Fruit fly (Drosophila melanogaster): ENCODE measurements around the gene CG31381.

CG31381 gene

dm6 chr3R:24862574-24863089 lies 14.2 kb upstream of the CG31381 start, which contains the start of gene CG7016:
Gene CG7016 (plus strand): TSS chr3R:24862931.
- TF ChIP-seq CTCF (optimal IDR thresholded peaks at IDR 0.05), result no peak
- TF ChIP-seq CG8478 (optimal IDR thresholded peaks at IDR 0.05), result no peak

dm6 chr3R:24863894-24864293 lies 13.0 kb upstream of the CG31381 start:
- TF ChIP-seq CTCF (optimal IDR thresholded peaks at IDR 0.05), result no peak
- TF ChIP-seq CG8478 (optimal IDR thresholded peaks at IDR 0.05), result no peak

dm6 chr3R:24864719-24865400 lies 12.0 kb upstream of the CG31381 start, which contains the start of the genes Srg1 and Elal:
Gene Srg1 (minus strand): TSS chr3R:24864732.
Gene Elal (plus strand): TSS chr3R:24865350.
- TF ChIP-seq CTCF (optimal IDR thresholded peaks at IDR 0.05), result no peak
- TF ChIP-seq CG8478 (optimal IDR thresholded peaks at IDR 0.05), result no peak

DNA sequence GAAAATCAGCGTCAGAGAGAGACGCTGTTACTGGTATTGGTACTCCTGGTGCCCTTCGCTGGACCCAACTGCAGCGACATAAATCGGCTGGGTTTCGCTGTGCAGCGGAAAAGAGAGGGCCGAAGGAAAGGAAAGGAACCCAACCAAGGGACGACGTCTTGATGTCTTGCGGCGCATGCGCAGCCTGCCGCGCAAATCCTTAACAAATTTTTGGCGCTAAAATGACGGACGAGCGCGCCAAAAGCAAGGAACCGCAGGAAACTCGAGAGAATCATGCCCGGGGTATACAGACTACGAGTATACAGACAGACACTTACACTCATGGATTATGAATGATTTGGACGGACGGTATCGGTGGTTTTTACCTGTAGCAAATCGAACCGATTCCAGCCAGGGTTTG lies 9.9 kb upstream of the CG31381 start:
- TF ChIP-seq CTCF (optimal IDR thresholded peaks at IDR 0.05) (no peak), CG8478 (optimal IDR thresholded peaks at IDR 0.05) (no peak)

DNA sequence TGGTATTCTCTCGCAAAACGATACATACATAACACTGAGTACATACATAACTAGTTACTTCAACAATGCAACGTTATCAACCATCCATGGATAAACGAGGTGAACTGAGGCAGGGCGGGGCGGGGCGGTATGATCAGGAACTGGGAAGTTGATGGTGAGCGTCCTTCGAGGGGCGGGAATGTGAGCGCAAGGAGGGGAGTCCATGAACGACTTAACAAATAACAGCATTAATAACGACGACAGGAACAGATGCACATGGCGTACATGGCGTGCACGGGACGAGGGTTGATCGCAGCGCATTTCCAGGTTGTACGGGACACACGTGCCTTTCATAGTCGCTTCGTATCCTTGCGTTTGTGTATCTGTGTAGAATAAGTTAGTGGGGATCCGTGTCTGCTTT lies 8.9 kb upstream of the CG31381 start:
- TF ChIP-seq CG8478 (optimal IDR thresholded peaks at IDR 0.05) (no peak), CTCF (optimal IDR thresholded peaks at IDR 0.05) (no peak)

DNA sequence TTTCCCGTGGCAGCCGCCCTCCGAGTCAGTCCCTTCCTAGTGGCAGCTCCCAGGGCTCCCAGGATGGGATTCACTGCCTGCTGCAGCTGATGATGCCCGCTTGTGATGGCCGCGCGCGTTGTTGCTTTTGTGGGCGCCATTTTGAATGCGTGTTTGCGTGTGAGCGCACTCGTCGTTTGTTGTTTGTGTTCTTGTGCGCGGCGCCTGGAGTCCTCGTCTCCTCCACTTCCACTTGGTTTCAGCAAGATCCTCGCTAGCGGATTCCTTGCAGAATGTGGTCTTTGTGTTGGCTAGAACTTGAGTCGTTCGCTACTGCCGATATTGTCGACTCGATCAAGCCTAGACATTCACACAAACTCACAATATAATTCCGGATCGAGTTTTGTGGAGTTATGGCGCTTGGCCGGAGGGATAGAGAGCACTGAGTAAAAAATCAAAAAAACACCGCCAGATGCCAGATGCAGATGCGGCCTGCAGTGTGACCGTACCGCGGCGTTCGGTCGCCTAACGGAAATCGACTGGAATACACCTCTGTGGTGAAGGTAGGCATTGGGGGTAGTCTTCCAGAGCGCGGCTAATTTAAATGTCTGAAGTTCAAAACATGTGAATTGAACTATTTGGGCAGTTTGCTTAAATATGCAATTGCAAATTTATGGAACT lies 6.3 kb upstream of the CG31381 start, which contains the start of gene CycB3:
TSS of gene CycB3 (minus strand) at position 428 of the 660 bp plus-strand sequence.
- TF ChIP-seq CG8478 (optimal IDR thresholded peaks at IDR 0.05) (no peak), CTCF (optimal IDR thresholded peaks at IDR 0.05) (peak in 1 of 2 experiments; percentile 24)

DNA sequence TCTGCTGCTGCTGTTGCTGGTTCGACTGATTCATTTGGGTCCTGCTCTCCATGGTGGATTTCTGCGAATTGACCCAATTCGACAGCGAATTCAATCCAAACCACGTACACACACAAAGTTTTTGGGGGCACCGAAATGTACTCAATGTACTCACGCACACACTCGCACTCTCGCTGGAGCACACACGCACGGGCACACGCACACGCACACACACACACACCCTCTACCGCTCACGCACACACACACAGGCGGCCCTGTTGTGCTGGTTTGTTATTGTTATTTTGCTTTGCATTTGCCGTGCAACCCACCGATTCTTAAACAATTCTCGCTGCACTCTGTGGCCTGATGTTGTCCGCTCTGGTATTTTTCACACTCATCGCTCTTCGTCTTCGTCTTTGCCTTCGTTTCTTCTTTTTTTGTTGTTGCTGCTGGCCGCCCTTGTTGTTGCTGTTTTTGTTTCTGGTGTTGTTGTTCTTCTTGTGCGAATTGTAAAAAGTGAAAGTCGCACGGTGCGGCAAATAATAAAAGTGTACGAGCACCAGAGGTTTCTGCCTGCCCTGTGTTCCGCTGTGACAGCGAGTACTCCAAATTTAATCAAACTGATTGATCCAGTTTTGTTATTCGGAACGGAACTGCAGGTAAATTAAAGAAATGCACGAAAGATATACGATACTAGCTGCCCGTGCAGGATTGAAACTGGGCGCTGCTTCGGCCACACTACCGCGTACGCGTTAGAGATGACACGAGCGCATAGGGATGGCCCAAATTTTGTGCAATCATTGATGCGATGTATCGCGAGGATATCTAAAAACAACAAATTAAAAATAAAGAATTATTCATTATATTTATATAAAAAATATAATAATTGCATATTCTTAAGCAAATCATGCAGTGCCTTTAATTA lies 654 bp upstream of the CG31381 start, which contains the start of gene CG3744:
TSS of gene CG3744 (minus strand) at position 716 of the 904 bp plus-strand sequence.
- TF ChIP-seq CTCF (optimal IDR thresholded peaks at IDR 0.05) (no peak), CG8478 (optimal IDR thresholded peaks at IDR 0.05) (no peak)

DNA sequence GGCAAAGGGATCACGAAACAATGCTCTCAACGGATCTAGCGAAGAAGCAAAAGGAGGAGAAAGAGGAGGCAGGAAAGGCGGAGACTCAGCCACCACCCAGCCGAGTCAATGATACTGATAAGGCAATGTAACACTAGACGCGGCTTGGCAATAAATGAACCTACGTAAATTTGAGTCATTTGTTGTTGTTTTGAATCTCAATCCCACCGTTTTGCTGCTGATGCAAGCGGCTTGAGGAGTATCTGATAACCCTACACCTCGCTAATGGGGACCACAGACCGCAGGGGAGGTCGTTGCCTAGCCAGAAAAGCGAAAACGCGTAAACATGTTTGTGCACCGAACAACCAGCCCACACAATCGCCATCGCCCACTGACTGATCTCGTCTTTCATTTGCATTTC lies 1.8 kb downstream of the CG31381 start:
- no peak for TF ChIP-seq CTCF (optimal IDR thresholded peaks at IDR 0.05)
- no peak for TF ChIP-seq CG8478 (optimal IDR thresholded peaks at IDR 0.05)

- TF ChIP-seq CG8478 (optimal IDR thresholded peaks at IDR 0.05) (no peak), CTCF (optimal IDR thresholded peaks at IDR 0.05) (no peak)
Observed at dm6 chr3R:24886470-24886869, 9.6 kb downstream of the CG31381 start.

dm6 chr3R:24888418-24888817 lies 11.6 kb downstream of the CG31381 start:
- TF ChIP-seq CG8478 (optimal IDR thresholded peaks at IDR 0.05), result no peak
- no peak for TF ChIP-seq CTCF (optimal IDR thresholded peaks at IDR 0.05)

DNA sequence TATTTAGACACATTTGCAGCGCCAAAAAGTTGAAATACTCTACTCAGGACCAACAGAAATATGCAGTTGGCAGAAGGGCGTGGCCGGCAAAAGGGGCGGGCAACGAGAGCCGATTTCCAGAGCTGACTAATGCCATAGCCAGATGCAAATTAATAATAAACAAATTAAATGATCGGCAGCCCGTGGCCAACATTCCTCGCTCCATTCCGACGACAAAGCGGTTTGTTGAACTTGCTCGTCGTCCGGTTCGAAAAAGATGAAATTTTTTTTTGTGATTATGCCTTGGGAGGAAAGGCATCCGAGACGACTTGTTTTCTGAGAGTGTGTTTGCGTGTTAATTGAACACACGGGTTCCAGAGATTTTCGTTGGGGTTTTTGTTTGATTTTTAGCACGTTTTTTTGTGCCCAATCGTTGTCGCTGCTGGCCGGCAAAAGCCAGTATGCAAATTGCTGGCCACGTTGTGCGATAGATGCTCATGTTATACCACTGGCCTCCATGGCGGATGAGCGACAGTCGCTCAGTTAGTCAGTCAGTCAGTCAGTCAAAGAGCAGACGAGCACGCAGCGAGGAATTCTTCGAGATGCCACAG lies 12.6 kb downstream of the CG31381 start:
- TF ChIP-seq CG8478 (optimal IDR thresholded peaks at IDR 0.05), result no peak
- no peak for TF ChIP-seq CTCF (optimal IDR thresholded peaks at IDR 0.05)

- TF ChIP-seq CG8478 (optimal IDR thresholded peaks at IDR 0.05) (no peak), CTCF (optimal IDR thresholded peaks at IDR 0.05) (no peak)
Observed at dm6 chr3R:24890217-24890616, 13.4 kb downstream of the CG31381 start.

- TF ChIP-seq CG8478 (optimal IDR thresholded peaks at IDR 0.05) (no peak), CTCF (optimal IDR thresholded peaks at IDR 0.05) (no peak)
Observed at dm6 chr3R:24890919-24891318, 14.1 kb downstream of the CG31381 start.

- no peak for TF ChIP-seq CG8478 (optimal IDR thresholded peaks at IDR 0.05)
- no peak for TF ChIP-seq CTCF (optimal IDR thresholded peaks at IDR 0.05)
Observed at dm6 chr3R:24893320-24893955, 16.6 kb downstream of the CG31381 start.

All from S2 (cell line).